Worm (Caenorhabditis elegans): ENCODE measurements around the gene C44C10.5.

The C44C10.5 gene

DNA sequence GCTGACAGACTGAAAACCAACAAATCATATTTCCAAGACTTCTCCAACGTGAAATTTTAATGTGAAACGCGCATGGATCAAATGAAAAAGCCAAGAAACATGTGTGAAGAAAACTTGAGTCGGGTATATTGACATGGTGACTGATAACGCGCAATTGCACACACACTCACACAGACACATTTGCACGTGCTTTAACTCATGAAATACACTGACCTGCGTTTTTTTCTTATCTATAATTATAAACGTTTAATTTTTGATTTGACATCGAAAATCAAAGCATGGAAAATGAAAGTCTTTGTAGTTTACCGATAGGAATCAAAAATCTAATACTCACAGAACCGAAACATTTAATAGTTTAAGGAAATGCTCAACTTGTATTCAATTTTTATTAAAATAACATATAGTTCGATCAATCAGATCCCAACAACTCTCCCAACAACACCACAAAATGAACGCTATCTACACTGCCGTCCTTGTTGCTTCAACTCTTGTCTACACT is 48.3 kb downstream of the C44C10.5 start, which contains the start of gene nspa-9 (continued):
- TF ChIP-seq peb-1 (tag; optimal IDR thresholded peaks at IDR 0.05), result no peak
